Worm (Caenorhabditis elegans): Measurements from ENCODE around the gene Y57G11B.3.

DNA sequence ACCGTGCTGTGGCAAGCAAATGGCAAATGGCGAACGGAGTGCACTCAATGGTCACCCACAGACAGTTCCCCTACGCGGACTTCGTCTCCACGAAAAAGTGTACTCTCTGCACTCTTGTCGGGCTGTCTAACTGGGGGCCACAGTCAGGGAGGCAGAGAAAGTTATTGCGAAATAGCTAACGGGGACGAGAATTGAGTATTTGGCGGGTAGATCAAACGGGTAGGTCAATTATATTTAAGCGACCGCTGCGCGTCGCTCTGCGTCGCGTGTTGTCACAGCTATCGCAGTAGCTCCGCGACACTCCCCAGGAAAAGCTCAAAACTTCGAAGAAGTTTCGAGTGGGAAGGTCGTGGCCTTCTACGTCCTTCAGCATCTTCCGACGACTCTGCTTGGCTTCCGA is 41.8 kb downstream of the Y57G11B.3 start:
- no peak for TF ChIP-seq rcor-1 (GFP tag; IDR thresholded peaks at IDR 0.05)
- no peak; the same call in 1 of the 2 replicates for TF ChIP-seq hmg-1.2 (GFP tag; IDR thresholded peaks at IDR 0.05)
- TF ChIP-seq rec-8 (tag; optimal IDR thresholded peaks at IDR 0.05), result no peak
